Fruit fly (Drosophila melanogaster) S2 (cell line): ENCODE measurements around the gene CG14362.

Experiments used
- CG8478 ChIP-seq: fragments of >200 bp; optimal IDR thresholded peaks from 2 replicates; lab custom pipeline; 2018
- CTCF ChIP-seq, 2 experiments: fragments of >200 bp; optimal IDR thresholded peaks; 2 replicates each; lab custom pipeline; 2018

Gene CG14362

dm6 chr3R:13855354-13855753 is at the start of gene CG14362:
CG14362 (minus strand) TSS chr3R:13855454.
- TF ChIP-seq CTCF (optimal IDR thresholded peaks at IDR 0.05; lab: Kevin White, UChicago) = no peak
- no peak for TF ChIP-seq CG8478 (lab: Kevin White, UChicago)

dm6 chr3R:13901543-13901945 is 46.3 kb upstream of the CG14362 start, which contains the start of gene ems:
ems (plus strand) TSS chr3R:13901853.
- TF ChIP-seq CTCF (optimal IDR thresholded peaks at IDR 0.05; lab: Kevin White, UChicago) (peak; percentile 1 to 18), CG8478 (lab: Kevin White, UChicago) (no peak)

dm6 chr3R:13899727-13900209 is 44.5 kb upstream of the CG14362 start:
- TF ChIP-seq CTCF (optimal IDR thresholded peaks at IDR 0.05; lab: Kevin White, UChicago) (no peak), CG8478 (lab: Kevin White, UChicago) (no peak)

dm6 chr3R:13896854-13897253 is 41.6 kb upstream of the CG14362 start:
- TF ChIP-seq CG8478 (lab: Kevin White, UChicago) (no peak), CTCF (optimal IDR thresholded peaks at IDR 0.05; lab: Kevin White, UChicago) (no peak)

- TF ChIP-seq CG8478 (lab: Kevin White, UChicago) (no peak), CTCF (optimal IDR thresholded peaks at IDR 0.05; lab: Kevin White, UChicago) (no peak)
Observed at dm6 chr3R:13895602-13896001, 40.3 kb upstream of the CG14362 start.

dm6 chr3R:13894756-13895155 is 39.5 kb upstream of the CG14362 start:
- TF ChIP-seq CTCF (optimal IDR thresholded peaks at IDR 0.05; lab: Kevin White, UChicago) = no peak
- no peak for TF ChIP-seq CG8478 (lab: Kevin White, UChicago)

dm6 chr3R:13892870-13893269 is 37.6 kb upstream of the CG14362 start:
- TF ChIP-seq CG8478 (lab: Kevin White, UChicago) = no peak
- TF ChIP-seq CTCF (optimal IDR thresholded peaks at IDR 0.05; lab: Kevin White, UChicago) = no peak

- TF ChIP-seq CTCF (optimal IDR thresholded peaks at IDR 0.05; lab: Kevin White, UChicago) = no peak
- no peak for TF ChIP-seq CG8478 (lab: Kevin White, UChicago)
Observed at dm6 chr3R:13888332-13888731, 33.1 kb upstream of the CG14362 start.

dm6 chr3R:13887812-13888211 is 32.6 kb upstream of the CG14362 start:
- TF ChIP-seq CG8478 (lab: Kevin White, UChicago) (no peak), CTCF (optimal IDR thresholded peaks at IDR 0.05; lab: Kevin White, UChicago) (no peak)

- TF ChIP-seq CTCF (optimal IDR thresholded peaks at IDR 0.05; lab: Kevin White, UChicago) (no peak), CG8478 (lab: Kevin White, UChicago) (no peak)
Observed at dm6 chr3R:13884929-13885328, 29.7 kb upstream of the CG14362 start.

dm6 chr3R:13883388-13883787 is 28.1 kb upstream of the CG14362 start:
- no peak for TF ChIP-seq CTCF (optimal IDR thresholded peaks at IDR 0.05; lab: Kevin White, UChicago)

dm6 chr3R:13880872-13881271 is 25.6 kb upstream of the CG14362 start:
- TF ChIP-seq CG8478 (lab: Kevin White, UChicago) (no peak), CTCF (optimal IDR thresholded peaks at IDR 0.05; lab: Kevin White, UChicago) (no peak)

- no peak for TF ChIP-seq CTCF (optimal IDR thresholded peaks at IDR 0.05; lab: Kevin White, UChicago)
- no peak for TF ChIP-seq CG8478 (lab: Kevin White, UChicago)
Observed at dm6 chr3R:13879349-13879748, 24.1 kb upstream of the CG14362 start.

- TF ChIP-seq CTCF (optimal IDR thresholded peaks at IDR 0.05; lab: Kevin White, UChicago) (peak in 1 of 2 experiments; percentile 10), CG8478 (lab: Kevin White, UChicago) (no peak)
Observed at dm6 chr3R:13877125-13877524, 21.9 kb upstream of the CG14362 start.

- TF ChIP-seq CTCF (optimal IDR thresholded peaks at IDR 0.05; lab: Kevin White, UChicago) (no peak), CG8478 (lab: Kevin White, UChicago) (no peak)
Observed at dm6 chr3R:13875438-13875861, 20.2 kb upstream of the CG14362 start.

- no peak for TF ChIP-seq CG8478 (lab: Kevin White, UChicago)
Observed at dm6 chr3R:13874866-13875417, 19.7 kb upstream of the CG14362 start, which contains the start of gene E5. E5 (minus strand) TSS chr3R:13874916.
